Worm (Caenorhabditis elegans): Measurements from ENCODE around the gene F09E10.1.
A peak's percentile ranks its signal among the peaks of the same experiment; 100 is the strongest.

The F09E10.1 gene

DNA sequence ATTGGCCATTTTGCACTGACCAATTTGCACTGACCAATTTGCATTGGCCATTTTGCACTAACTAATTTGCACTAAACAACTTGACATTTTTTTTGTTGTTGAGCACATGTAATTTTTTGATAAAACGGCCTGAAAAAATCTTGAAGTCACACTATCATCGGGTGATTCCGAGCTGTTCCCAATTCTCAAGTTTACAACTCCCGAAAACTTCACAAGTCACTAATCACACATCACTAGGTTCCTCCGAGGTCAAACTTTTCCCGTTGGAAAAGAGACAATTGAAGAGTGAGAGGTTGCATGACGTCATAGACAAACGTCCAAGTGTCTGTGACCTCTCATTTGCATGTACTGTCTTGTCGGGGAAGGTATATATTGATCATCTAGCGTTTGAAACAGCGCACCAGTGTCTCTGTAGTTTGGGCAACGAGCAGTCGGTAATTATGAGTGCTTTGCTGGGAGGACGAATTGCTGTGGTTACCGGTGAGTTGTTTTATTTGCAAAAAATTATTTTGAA lies 16.4 kb upstream of the F09E10.1 start, which contains the start of the genes D1005.10 and dhs-25 (continued):
- TF ChIP-seq fkh-3 (tag; optimal IDR thresholded peaks at IDR 0.05): no peak
- TF ChIP-seq Y56A3A.18 (GFP tag; IDR thresholded peaks at IDR 0.05): peak; percentile 18; the same call in 1 of the 2 replicates
- no peak for TF ChIP-seq egl-18 (GFP tag; IDR thresholded peaks at IDR 0.05)
- peak in 1 of 3 experiments; percentile 17 for TF ChIP-seq lin-35 (GFP tag; optimal IDR thresholded peaks at IDR 0.05)
- TF ChIP-seq F22D6.2 (tag; optimal IDR thresholded peaks at IDR 0.05): peak; percentile 17
- peak; percentile 86 for TF ChIP-seq pha-4 (tag; optimal IDR thresholded peaks at IDR 0.05)
- 0 out of 2 replicates have a peak, but pooled peaks have one; percentile 43 for TF ChIP-seq Y53G8AR.9 (GFP tag; conservative IDR thresholded peaks at IDR 0.05)
- peak; percentile 85 for TF ChIP-seq hmg-1.2 (GFP tag; IDR thresholded peaks at IDR 0.05)
- TF ChIP-seq lin-40 (tag; optimal IDR thresholded peaks at IDR 0.05): peak; percentile 73

- TF ChIP-seq fkh-3 (tag; optimal IDR thresholded peaks at IDR 0.05): no peak
- peak; percentile 35 for TF ChIP-seq dpff-1 (tag; optimal IDR thresholded peaks at IDR 0.05)
- no peak for TF ChIP-seq bed-1 (GFP tag; IDR thresholded peaks at IDR 0.05)
- 0 out of 2 replicates have a peak, but pooled peaks have one; percentile 17 for TF ChIP-seq C06A6.2 (GFP tag; conservative IDR thresholded peaks at IDR 0.05)
- TF ChIP-seq chd-7 (tag; optimal IDR thresholded peaks at IDR 0.05): peak; percentile 23
- peak; percentile 13; the same call in 1 of the 2 replicates for TF ChIP-seq dox-1 (GFP tag; IDR thresholded peaks at IDR 0.05)
- no peak for TF ChIP-seq T26A5.8 (tag; optimal IDR thresholded peaks at IDR 0.05)
- TF ChIP-seq ZK185.1 (tag; optimal IDR thresholded peaks at IDR 0.05; ENCODE audit: poor library complexity, severe bottlenecking): no peak
- TF ChIP-seq zfh-2 (GFP tag; conservative IDR thresholded peaks at IDR 0.05): peak; percentile 60
- TF ChIP-seq F52B5.7 (tag; optimal IDR thresholded peaks at IDR 0.05): peak; percentile 34
- peak; percentile 72 for TF ChIP-seq zim-3 (tag; optimal IDR thresholded peaks at IDR 0.05)
- no peak for TF ChIP-seq ztf-18 (tag; optimal IDR thresholded peaks at IDR 0.05)
- 0 out of 2 replicates have a peak, but pooled peaks have one; percentile 18 for TF ChIP-seq aptf-3 (GFP tag; IDR thresholded peaks at IDR 0.05)
- no peak for TF ChIP-seq nhr-179 (tag; optimal IDR thresholded peaks at IDR 0.05)
- 0 out of 2 replicates have a peak, but pooled peaks have one; percentile 28 for TF ChIP-seq madf-6 (GFP tag; IDR thresholded peaks at IDR 0.05)
- TF ChIP-seq hlh-26 (GFP tag; conservative IDR thresholded peaks at IDR 0.05): no peak
- no peak for TF ChIP-seq akir-1 (GFP tag; optimal IDR thresholded peaks at IDR 0.05)
Measured at ce11 chrX:1487096-1487495, 15.5 kb upstream of the F09E10.1 start.

- TF ChIP-seq unc-130 (GFP tag; optimal IDR thresholded peaks at IDR 0.05): no peak
- no peak for TF ChIP-seq F33H1.4 (GFP tag; IDR thresholded peaks at IDR 0.05)
- no peak for TF ChIP-seq nfya-2 (GFP tag; IDR thresholded peaks at IDR 0.05)
- TF ChIP-seq F55B11.4 (tag; optimal IDR thresholded peaks at IDR 0.05; ENCODE audit: borderline replicate concordance, insufficient read depth): no peak
- no peak for TF ChIP-seq unc-62 (GFP tag; optimal IDR thresholded peaks at IDR 0.05)
- TF ChIP-seq F52B5.7 (tag; optimal IDR thresholded peaks at IDR 0.05): peak; percentile 27
- 0 out of 2 replicates have a peak, but pooled peaks have one; percentile 47 for TF ChIP-seq madf-3 (GFP tag; IDR thresholded peaks at IDR 0.05)
- TF ChIP-seq ccch-3 (GFP tag; optimal IDR thresholded peaks at IDR 0.05): no peak
- peak; percentile 56 for TF ChIP-seq chd-7 (tag; optimal IDR thresholded peaks at IDR 0.05)
- 0 out of 2 replicates have a peak, but pooled peaks have one; percentile 50 for TF ChIP-seq ceh-58 (GFP tag; IDR thresholded peaks at IDR 0.05)
- TF ChIP-seq athp-1 (tag; optimal IDR thresholded peaks at IDR 0.05): peak; percentile 23
- no peak for TF ChIP-seq B0336.3 (GFP tag; IDR thresholded peaks at IDR 0.05)
- 0 out of 2 replicates have a peak, but pooled peaks have one; percentile 16 for TF ChIP-seq nhr-120 (GFP tag; IDR thresholded peaks at IDR 0.05)
- 0 out of 2 replicates have a peak, but pooled peaks have one; percentile 54 for TF ChIP-seq cebp-2 (GFP tag; IDR thresholded peaks at IDR 0.05)
- no peak for TF ChIP-seq Y53G8AR.9 (GFP tag; conservative IDR thresholded peaks at IDR 0.05)
- peak; percentile 59; the same call in 1 of the 2 replicates for TF ChIP-seq nfyb-1 (GFP tag; IDR thresholded peaks at IDR 0.05)
- TF ChIP-seq ceh-100 (GFP tag; IDR thresholded peaks at IDR 0.05): no peak
- no peak for TF ChIP-seq nhr-27 (tag; optimal IDR thresholded peaks at IDR 0.05)
- TF ChIP-seq tbx-9 (tag; optimal IDR thresholded peaks at IDR 0.05; ENCODE audit: borderline replicate concordance): no peak
- no peak for TF ChIP-seq Y79H2A.3 (GFP tag; conservative IDR thresholded peaks at IDR 0.05)
- TF ChIP-seq dox-1 (GFP tag; IDR thresholded peaks at IDR 0.05): peak; percentile 36; the same call in 1 of the 2 replicates
- TF ChIP-seq hsf-1 (GFP tag; IDR thresholded peaks at IDR 0.05): 0 out of 2 replicates have a peak, but pooled peaks have one; percentile 22
- TF ChIP-seq nhr-90 (tag; optimal IDR thresholded peaks at IDR 0.05): peak; percentile 21
- no peak for TF ChIP-seq F23B12.7 (tag; optimal IDR thresholded peaks at IDR 0.05; ENCODE audit: insufficient read depth)
Measured at ce11 chrX:1488775-1489174, 13.8 kb upstream of the F09E10.1 start.
